Worm (Caenorhabditis elegans) whole organism, midembryonic: ENCODE results near the gene fbxa-27.

Experiments
- flt-1 ChIP-seq: fragments of 200-800 bp; sonication (Bioruptor generic); IDR thresholded peaks from 2 replicates; pipeline ENCODE4 v1.3.6; 2022; ENCODE audit warnings: missing genetic modification characterization, missing compliant biosample characterization
- klf-2 ChIP-seq: fragments of 200-800 bp; sonication (Bioruptor generic); conservative IDR thresholded peaks from 2 replicates; pipeline ENCODE4 v1.3.6; 2022; ENCODE audit warnings: missing genetic modification reagents, missing genetic modification characterization, missing compliant biosample characterization
- tab-1 ChIP-seq: fragments of 200-800 bp; sonication (Bioruptor generic); IDR thresholded peaks from 2 replicates; pipeline ENCODE4 v1.3.6; 2022; ENCODE audit warnings: missing genetic modification characterization, missing compliant biosample characterization
- ztf-23 ChIP-seq: fragments of 200-800 bp; sonication (Bioruptor generic); IDR thresholded peaks from 2 replicates; pipeline ENCODE4 v1.3.6; 2022; ENCODE audit warnings: missing genetic modification reagents, missing genetic modification characterization, missing compliant biosample characterization

ce11 chrIII:1384092-1384491 lies 41.3 kb downstream of the fbxa-27 start, which contains the start of the genes fbxa-138 and Y82E9BR.5:
- TF ChIP-seq flt-1 (GFP tag; lab: Robert Waterston, UW) (no peak), tab-1 (GFP tag; lab: Robert Waterston, UW) (no peak), ztf-23 (GFP tag; lab: Robert Waterston, UW) (no peak), klf-2 (GFP tag; lab: Robert Waterston, UW) (no peak)
